Fruit fly (Drosophila melanogaster) whole organism, embryonic: ENCODE results near the gene Rpn11.

ENCODE experiments used
- CG16779 ChIP-seq: fragments of 200-800 bp; sonication (Bioruptor generic); IDR thresholded peaks from 2 replicates; pipeline ENCODE4 v1.3.6; 2022; ENCODE audit warnings: missing biosample characterization, missing genetic modification characterization
- CG6689 ChIP-seq: fragments of 200-800 bp; sonication (Bioruptor generic); IDR thresholded peaks from 2 replicates; pipeline ENCODE4 v1.3.6; 2022; ENCODE audit warnings: missing biosample characterization, missing genetic modification characterization
- CG8478 ChIP-seq: fragments of >200 bp; optimal IDR thresholded peaks from 2 replicates; lab custom pipeline; 2018
- Dll ChIP-seq: fragments of 200-800 bp; sonication (Bioruptor generic); IDR thresholded peaks from 4 replicates; pipeline ENCODE4 v1.3.6; 2022; ENCODE audit warnings: missing biosample characterization, missing genetic modification characterization; ENCODE audit not compliant: partially characterized antibody
- Fer1 ChIP-seq: fragments of 200-800 bp; sonication (Bioruptor generic); optimal IDR thresholded peaks from 2 replicates; lab custom pipeline; 2017; ENCODE audit warnings: missing biosample characterization, mild to moderate bottlenecking, missing genetic modification characterization
- MBD-R2 ChIP-seq: fragments of 200-800 bp; sonication (Bioruptor generic); IDR thresholded peaks from 2 replicates; pipeline ENCODE4 v1.3.6; 2022; ENCODE audit warnings: missing biosample characterization, missing genetic modification characterization
- cg ChIP-seq: fragments of 200-800 bp; sonication (Bioruptor generic); optimal IDR thresholded peaks from 3 replicates; lab custom pipeline; 2019; ENCODE audit warnings: missing biosample characterization, mild to moderate bottlenecking, missing genetic modification characterization, moderate library complexity
- dmrt11E ChIP-seq: fragments of 200-800 bp; sonication (Bioruptor generic); optimal IDR thresholded peaks from 3 replicates; lab custom pipeline; 2018; ENCODE audit warnings: missing biosample characterization, mild to moderate bottlenecking, missing genetic modification characterization, moderate library complexity
- gce ChIP-seq: fragments of 200-800 bp; sonication (Bioruptor generic); IDR thresholded peaks from 3 replicates; pipeline ENCODE4 v1.3.6; 2022; ENCODE audit warnings: missing biosample characterization, missing genetic modification characterization
- mam ChIP-seq: fragments of 200-800 bp; sonication (Bioruptor generic); optimal IDR thresholded peaks from 3 replicates; lab custom pipeline; 2016; ENCODE audit warnings: missing biosample characterization, missing genetic modification characterization
- tup ChIP-seq: fragments of 200-800 bp; sonication (Bioruptor generic); optimal IDR thresholded peaks from 2 replicates; lab custom pipeline; 2016; ENCODE audit warnings: missing biosample characterization, mild to moderate bottlenecking, missing genetic modification characterization, moderate library complexity
- vnd ChIP-seq: fragments of 200-800 bp; sonication (Bioruptor generic); IDR thresholded peaks from 3 replicates; pipeline ENCODE4 v1.3.6; 2022; ENCODE audit warnings: missing biosample characterization, missing genetic modification characterization; ENCODE audit not compliant: partially characterized antibody

DNA sequence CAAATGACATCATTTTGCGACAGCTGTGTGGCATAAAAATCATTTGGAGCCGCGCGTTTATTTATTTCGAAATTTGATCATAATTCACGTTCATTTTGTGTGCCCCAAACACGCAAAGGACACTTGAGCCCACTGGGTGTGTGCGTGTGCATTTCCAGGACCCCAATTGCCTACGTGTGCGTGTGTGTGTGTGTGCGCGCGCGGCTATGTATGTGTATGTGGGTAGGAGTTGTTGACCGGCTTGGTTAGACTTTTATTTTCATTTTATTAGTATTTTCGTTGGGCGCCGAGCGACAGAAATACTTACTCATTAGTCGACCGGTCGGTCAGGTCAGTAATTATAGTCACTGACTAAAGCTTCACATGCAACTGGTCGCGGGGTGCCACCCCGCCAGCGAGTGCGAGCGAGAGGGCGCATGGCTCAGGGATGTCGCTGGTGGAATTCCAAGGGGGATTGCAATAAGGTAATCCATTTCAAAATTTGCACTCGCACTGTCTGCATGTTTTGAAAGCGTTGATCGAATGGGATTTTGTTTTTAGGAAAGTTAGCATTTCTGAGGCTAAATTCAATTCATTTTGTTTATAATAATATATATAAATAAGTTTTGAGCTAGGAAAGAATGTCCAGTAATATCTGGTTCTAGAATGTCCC is 16.0 kb downstream of the Rpn11 start:
- peak; percentile 87 for TF ChIP-seq cg
- no peak for TF ChIP-seq gce (GFP tag; lab: Robert Waterston, UW)
- TF ChIP-seq CG16779 (GFP tag; lab: Robert Waterston, UW) = no peak
- TF ChIP-seq mam (GFP tag; lab: Kevin White, UChicago) = peak; percentile 50
- TF ChIP-seq Dll (GFP tag; lab: Robert Waterston, UW) = no peak
- TF ChIP-seq tup (GFP tag; lab: Kevin White, UChicago) = no peak
- no peak for TF ChIP-seq dmrt11E
- TF ChIP-seq CG6689 = 0 out of 2 replicates have a peak, but pooled peaks have one; percentile 26
- peak; percentile 24; the same call in 1 of the 2 replicates for TF ChIP-seq MBD-R2
- peak; percentile 17 for TF ChIP-seq Fer1 (GFP tag; lab: Kevin White, UChicago)
- no peak for TF ChIP-seq vnd (GFP tag; lab: Robert Waterston, UW)
- TF ChIP-seq CG8478 (lab: Kevin White, UChicago) = no peak
